Worm (Caenorhabditis elegans): ENCODE results near the gene fbxa-126.
"Not testable (repeated sequence)": the region's sequence is repeated elsewhere in the genome, so short reads cannot be mapped to it uniquely, and the experiment has no call there.

fbxa-126 gene

ce11 chrIV:14337757-14338156 is 16.2 kb upstream of the fbxa-126 start, which contains the start of gene Y67A10A.2:
Gene Y67A10A.2, plus strand, starts transcription at chrIV:14338057.
- TF ChIP-seq snpc-3.4 (tag; optimal IDR thresholded peaks at IDR 0.05), result no peak
- no peak for TF ChIP-seq lin-40 (tag; optimal IDR thresholded peaks at IDR 0.05)
- no peak for TF ChIP-seq Y53F4B.3 (GFP tag; IDR thresholded peaks at IDR 0.05)
- no peak for TF ChIP-seq aptf-3 (GFP tag; IDR thresholded peaks at IDR 0.05)
- no peak for TF ChIP-seq let-526 (GFP tag; IDR thresholded peaks at IDR 0.05)
- TF ChIP-seq cebp-1 (GFP tag; IDR thresholded peaks at IDR 0.05), result no peak
- TF ChIP-seq cebp-1 (tag; optimal IDR thresholded peaks at IDR 0.05), result no peak
- no peak for TF ChIP-seq madf-3 (GFP tag; IDR thresholded peaks at IDR 0.05)
- TF ChIP-seq repo-1 (tag; optimal IDR thresholded peaks at IDR 0.05), result no peak
- no peak for TF ChIP-seq tbp1 (GFP tag; optimal IDR thresholded peaks at IDR 0.05)
- no peak for TF ChIP-seq snpc-1.1 (tag; optimal IDR thresholded peaks at IDR 0.05; ENCODE audit: insufficient read depth)
- TF ChIP-seq ztf-22 (GFP tag; optimal IDR thresholded peaks at IDR 0.05), result no peak
- TF ChIP-seq gei-17 (GFP tag; optimal IDR thresholded peaks at IDR 0.05), result no peak

- TF ChIP-seq madf-8 (GFP tag; conservative IDR thresholded peaks at IDR 0.05) (no peak), snpc-4 (GFP tag; optimal IDR thresholded peaks at IDR 0.05) (no peak), snpc-4 (tag; optimal IDR thresholded peaks at IDR 0.05) (peak in 2 of 4 experiments; percentile 58 to 61)
Observed at ce11 chrIV:14335768-14336167, 14.2 kb upstream of the fbxa-126 start.

- TF ChIP-seq F10E7.11 (tag; optimal IDR thresholded peaks at IDR 0.05), result no peak
- TF ChIP-seq lsl-1 (GFP tag; optimal IDR thresholded peaks at IDR 0.05), result no peak
- TF ChIP-seq ceh-91 (GFP tag; IDR thresholded peaks at IDR 0.05), result no peak
- no peak for TF ChIP-seq ceh-79 (tag; optimal IDR thresholded peaks at IDR 0.05)
- no peak for TF ChIP-seq pbrm-1 (GFP tag; IDR thresholded peaks at IDR 0.05)
- TF ChIP-seq pha-4 (tag; optimal IDR thresholded peaks at IDR 0.05), result no peak
- no peak for TF ChIP-seq F55B11.4 (tag; optimal IDR thresholded peaks at IDR 0.05; ENCODE audit: borderline replicate concordance, insufficient read depth)
- TF ChIP-seq madf-10 (tag; optimal IDR thresholded peaks at IDR 0.05), result no peak
- no peak for TF ChIP-seq hmg-20 (GFP tag; IDR thresholded peaks at IDR 0.05)
- TF ChIP-seq ztf-22 (GFP tag; optimal IDR thresholded peaks at IDR 0.05), result no peak
- no peak for TF ChIP-seq tbx-9 (tag; optimal IDR thresholded peaks at IDR 0.05; ENCODE audit: borderline replicate concordance)
- TF ChIP-seq attf-6 (GFP tag; IDR thresholded peaks at IDR 0.05), result no peak
- TF ChIP-seq F49E8.2 (tag; optimal IDR thresholded peaks at IDR 0.05; ENCODE audit: insufficient read depth), result no peak
- no peak for TF ChIP-seq K11D2.4 (GFP tag; IDR thresholded peaks at IDR 0.05)
- TF ChIP-seq lin-54 (GFP tag; optimal IDR thresholded peaks at IDR 0.05), result no peak
- TF ChIP-seq nhr-80 (tag; optimal IDR thresholded peaks at IDR 0.05), result no peak
- no peak for TF ChIP-seq Y67H2A.10 (GFP tag; conservative IDR thresholded peaks at IDR 0.05)
Observed at ce11 chrIV:14334359-14334758, 12.8 kb upstream of the fbxa-126 start, which contains the start of gene Y67A10A.3. Gene Y67A10A.3, minus strand, starts transcription at chrIV:14334459.

ce11 chrIV:14328276-14328675 is 6.7 kb upstream of the fbxa-126 start:
- TF ChIP-seq snpc-1.1 (tag; optimal IDR thresholded peaks at IDR 0.05; ENCODE audit: insufficient read depth), result peak; percentile 39
- peak; percentile 80; the same call in 1 of the 2 replicates for TF ChIP-seq attf-6 (GFP tag; IDR thresholded peaks at IDR 0.05)
- TF ChIP-seq snpc-4 (GFP tag; optimal IDR thresholded peaks at IDR 0.05), result not testable (repeated sequence)
- TF ChIP-seq snpc-4 (tag; optimal IDR thresholded peaks at IDR 0.05), result peak in 3 of 4 experiments; percentile 31 to 95 (median 55)
